Worm (Caenorhabditis elegans) whole organism, young adult: ENCODE results near the gene F44D12.2.
A peak's percentile ranks its signal among the peaks of the same experiment; 100 is the strongest.

Experiments used
- B0261.1 ChIP-seq: sonication (generic microtip); optimal IDR thresholded peaks from 2 replicates; lab custom pipeline; 2016; ENCODE audit warnings: mild to moderate bottlenecking, missing genetic modification characterization, moderate library complexity, missing compliant biosample characterization
- F22D6.2 ChIP-seq: sonication (generic microtip); optimal IDR thresholded peaks from 2 replicates; lab custom pipeline; 2016; ENCODE audit warnings: mild to moderate bottlenecking, missing genetic modification characterization, missing compliant biosample characterization
- F37B4.10 ChIP-seq: fragments of 200-800 bp; sonication (Bioruptor generic); IDR thresholded peaks from 2 replicates; pipeline ENCODE4 v1.3.6; 2022; ENCODE audit warnings: missing genetic modification characterization, missing compliant biosample characterization
- F57A8.1 ChIP-seq: fragments of 200-800 bp; sonication (Bioruptor generic); optimal IDR thresholded peaks from 2 replicates; lab custom pipeline; 2018; ENCODE audit warnings: mild to moderate bottlenecking, missing genetic modification characterization, moderate library complexity, missing compliant biosample characterization
- K11D2.4 ChIP-seq: fragments of 200-800 bp; sonication (Bioruptor generic); IDR thresholded peaks from 2 replicates; pipeline ENCODE4 v1.3.6; 2022; ENCODE audit warnings: missing genetic modification reagents, missing genetic modification characterization, missing compliant biosample characterization
- T07F8.4 ChIP-seq: sonication (generic microtip); optimal IDR thresholded peaks from 2 replicates; lab custom pipeline; 2016; ENCODE audit warnings: mild to moderate bottlenecking, missing genetic modification characterization, moderate library complexity, missing compliant biosample characterization
- Y53G8AR.9 ChIP-seq: fragments of 200-800 bp; sonication (Bioruptor generic); conservative IDR thresholded peaks from 2 replicates; pipeline ENCODE4 v1.3.6; 2022; ENCODE audit warnings: missing genetic modification reagents, missing genetic modification characterization, missing compliant biosample characterization
- Y95B8A.8 ChIP-seq: fragments of 200-800 bp; sonication (Bioruptor generic); IDR thresholded peaks from 2 replicates; pipeline ENCODE4 v1.3.6; 2022; ENCODE audit warnings: missing genetic modification reagents, missing genetic modification characterization, missing compliant biosample characterization
- ama-1 ChIP-seq, 3 experiments: fragments of 150-350 bp in 1 of 3; sonication (generic microtip) in 2 of 3; optimal IDR thresholded peaks; 2 replicates each; lab custom pipeline; 2014 to 2018; ENCODE audit warnings: missing biosample characterization in 2 of 3, missing genetic modification characterization in 2 of 3, missing genetic modification reagents in 2 of 3
- atf-7 ChIP-seq: sonication (generic microtip); optimal IDR thresholded peaks from 2 replicates; lab custom pipeline; 2017; ENCODE audit warnings: mild to moderate bottlenecking, missing genetic modification characterization, missing compliant biosample characterization
- bed-1 ChIP-seq: fragments of 200-800 bp; sonication (Bioruptor generic); IDR thresholded peaks from 2 replicates; pipeline ENCODE4 v1.3.6; 2022; ENCODE audit warnings: missing genetic modification reagents, missing genetic modification characterization, missing compliant biosample characterization
- ceh-100 ChIP-seq: fragments of 200-800 bp; sonication (Bioruptor generic); IDR thresholded peaks from 2 replicates; pipeline ENCODE4 v1.3.6; 2022; ENCODE audit warnings: missing genetic modification reagents, missing genetic modification characterization, missing compliant biosample characterization
- ceh-79 ChIP-seq: sonication (generic microtip); optimal IDR thresholded peaks from 2 replicates; lab custom pipeline; 2017; ENCODE audit warnings: mild to moderate bottlenecking, missing genetic modification characterization, missing compliant biosample characterization
- ceh-91 ChIP-seq: fragments of 200-800 bp; sonication (Bioruptor generic); IDR thresholded peaks from 2 replicates; pipeline ENCODE4 v1.3.6; 2022; ENCODE audit warnings: missing genetic modification reagents, missing genetic modification characterization, missing compliant biosample characterization
- efl-1 ChIP-seq: fragments of 150-350 bp; optimal IDR thresholded peaks from 2 replicates; lab custom pipeline; 2014; ENCODE audit warnings: missing biosample characterization, missing genetic modification reagents, missing genetic modification characterization
- ets-4 ChIP-seq: fragments of 200-800 bp; sonication (Bioruptor generic); optimal IDR thresholded peaks from 2 replicates; lab custom pipeline; 2018; ENCODE audit warnings: mild to moderate bottlenecking, missing genetic modification characterization, missing compliant biosample characterization
- him-1 ChIP-seq: sonication (generic microtip); optimal IDR thresholded peaks from 2 replicates; lab custom pipeline; 2016; ENCODE audit warnings: missing genotype, missing genetic modification reagents, missing genetic modification characterization, missing compliant biosample characterization
- hlh-12 ChIP-seq: sonication (generic microtip); optimal IDR thresholded peaks from 2 replicates; lab custom pipeline; 2016; ENCODE audit warnings: missing genetic modification characterization, missing compliant biosample characterization
- hmg-20 ChIP-seq: fragments of 200-800 bp; sonication (Bioruptor generic); IDR thresholded peaks from 2 replicates; pipeline ENCODE4 v1.3.6; 2022; ENCODE audit warnings: missing genetic modification reagents, missing genetic modification characterization, missing compliant biosample characterization
- let-607 ChIP-seq, 2 experiments: fragments of 200-800 bp in 1 of 2; sonication (Bioruptor generic) in 1 of 2; sonication (generic microtip) in 1 of 2; optimal IDR thresholded peaks; 2 replicates each; lab custom pipeline; 2016 to 2018; ENCODE audit warnings: mild to moderate bottlenecking in 2 of 2, missing compliant biosample characterization in 2 of 2, missing genetic modification characterization in 2 of 2, moderate library complexity in 2 of 2, missing genotype in 1 of 2
- lin-40 ChIP-seq: sonication (generic microtip); optimal IDR thresholded peaks from 2 replicates; lab custom pipeline; 2016; ENCODE audit warnings: missing genetic modification characterization, mild to moderate bottlenecking, missing compliant biosample characterization, missing genotype, missing genetic modification reagents
- lin-54 ChIP-seq: fragments of 200-800 bp; sonication (Bioruptor generic); optimal IDR thresholded peaks from 2 replicates; lab custom pipeline; 2018; ENCODE audit warnings: mild to moderate bottlenecking, missing genetic modification characterization, missing compliant biosample characterization
- lir-1 ChIP-seq: fragments of 200-800 bp; sonication (Bioruptor generic); conservative IDR thresholded peaks from 2 replicates; pipeline ENCODE4 v1.3.6; 2022; ENCODE audit warnings: missing genetic modification reagents, missing genetic modification characterization, missing compliant biosample characterization
- lsl-1 ChIP-seq: fragments of 200-800 bp; sonication (Bioruptor generic); optimal IDR thresholded peaks from 2 replicates; lab custom pipeline; 2018; ENCODE audit warnings: mild to moderate bottlenecking, missing genetic modification characterization, moderate library complexity, missing compliant biosample characterization
- madf-10 ChIP-seq: sonication (generic microtip); optimal IDR thresholded peaks from 2 replicates; lab custom pipeline; 2016; ENCODE audit warnings: mild to moderate bottlenecking, missing genetic modification characterization, missing compliant biosample characterization
- madf-3 ChIP-seq: fragments of 200-800 bp; sonication (Bioruptor generic); IDR thresholded peaks from 2 replicates; pipeline ENCODE4 v1.3.6; 2022; ENCODE audit warnings: missing genetic modification reagents, missing genetic modification characterization, missing compliant biosample characterization
- madf-6 ChIP-seq: fragments of 200-800 bp; sonication (Bioruptor generic); IDR thresholded peaks from 2 replicates; pipeline ENCODE4 v1.3.6; 2022; ENCODE audit warnings: missing genetic modification reagents, missing genetic modification characterization, missing compliant biosample characterization
- madf-8 ChIP-seq: fragments of 200-800 bp; sonication (Bioruptor generic); conservative IDR thresholded peaks from 2 replicates; pipeline ENCODE4 v1.3.6; 2022; ENCODE audit warnings: missing genetic modification reagents, missing genetic modification characterization, missing compliant biosample characterization
- mcd-1 ChIP-seq: fragments of 200-800 bp; sonication (Bioruptor generic); IDR thresholded peaks from 2 replicates; pipeline ENCODE4 v1.3.6; 2022; ENCODE audit warnings: missing genetic modification reagents, missing genetic modification characterization, missing compliant biosample characterization
- nhr-27 ChIP-seq: fragments of 200-800 bp; sonication (Bioruptor generic); optimal IDR thresholded peaks from 2 replicates; lab custom pipeline; 2018; ENCODE audit warnings: mild to moderate bottlenecking, missing genetic modification characterization, moderate library complexity, missing compliant biosample characterization
- nhr-80 ChIP-seq: sonication (generic microtip); optimal IDR thresholded peaks from 2 replicates; lab custom pipeline; 2016; ENCODE audit warnings: missing genetic modification characterization, missing compliant biosample characterization
- pha-4 ChIP-seq: fragments of 150-350 bp; sonication (generic microtip); optimal IDR thresholded peaks from 2 replicates; lab custom pipeline; 2014; ENCODE audit warnings: missing biosample characterization, missing genetic modification reagents, missing genetic modification characterization
- rcor-1 ChIP-seq: fragments of 200-800 bp; sonication (Bioruptor generic); IDR thresholded peaks from 2 replicates; pipeline ENCODE4 v1.3.6; 2022; ENCODE audit warnings: missing genetic modification reagents, missing genetic modification characterization, missing compliant biosample characterization
- sdz-38 ChIP-seq: sonication (generic microtip); optimal IDR thresholded peaks from 2 replicates; lab custom pipeline; 2016; ENCODE audit warnings: missing genotype, missing genetic modification characterization, missing compliant biosample characterization
- snpc-3.4 ChIP-seq: sonication (generic microtip); optimal IDR thresholded peaks from 2 replicates; lab custom pipeline; 2017; ENCODE audit warnings: missing genetic modification characterization, mild to moderate bottlenecking, missing compliant biosample characterization, antibody characterized with exemption, moderate library complexity, missing genotype, missing genetic modification reagents
- sptf-2 ChIP-seq: fragments of 200-800 bp; sonication (Bioruptor generic); optimal IDR thresholded peaks from 2 replicates; lab custom pipeline; 2018; ENCODE audit warnings: mild to moderate bottlenecking, missing genetic modification characterization, missing compliant biosample characterization
- tbp1 ChIP-seq: fragments of 200-800 bp; sonication (Bioruptor generic); optimal IDR thresholded peaks from 2 replicates; lab custom pipeline; 2018; ENCODE audit warnings: mild to moderate bottlenecking, missing genetic modification characterization, missing compliant biosample characterization
- tlf-1 ChIP-seq: fragments of 200-800 bp; sonication (Bioruptor generic); optimal IDR thresholded peaks from 2 replicates; lab custom pipeline; 2018; ENCODE audit warnings: mild to moderate bottlenecking, missing genetic modification characterization, missing compliant biosample characterization
- unc-62 ChIP-seq: fragments of 150-350 bp; optimal IDR thresholded peaks from 2 replicates; lab custom pipeline; 2014; ENCODE audit warnings: missing biosample characterization, missing genetic modification reagents, missing genetic modification characterization
- ztf-22 ChIP-seq: fragments of 200-800 bp; sonication (Bioruptor generic); optimal IDR thresholded peaks from 2 replicates; lab custom pipeline; 2018; ENCODE audit warnings: mild to moderate bottlenecking, missing genetic modification characterization, moderate library complexity, missing compliant biosample characterization
- ztf-26 ChIP-seq: sonication (generic microtip); optimal IDR thresholded peaks from 2 replicates; lab custom pipeline; 2017; ENCODE audit warnings: missing genetic modification characterization, missing compliant biosample characterization
- ztf-3 ChIP-seq: fragments of 200-800 bp; sonication (Bioruptor generic); optimal IDR thresholded peaks from 2 replicates; lab custom pipeline; 2018; ENCODE audit warnings: mild to moderate bottlenecking, missing genetic modification characterization, missing compliant biosample characterization

The F44D12.2 gene

ce11 chrIV:10062728-10063127 is 45.2 kb upstream of the F44D12.2 start, which contains the start of gene ipla-7:
Gene ipla-7 (minus strand): TSS chrIV:10062849.
- TF ChIP-seq nhr-80 (tag; lab: Kevin White, UChicago) (peak; percentile 16), tbp1 (GFP tag; lab: Kevin White, UChicago) (no peak)

- TF ChIP-seq nhr-80 (tag; lab: Kevin White, UChicago) (peak; percentile 31), ama-1 (optimal IDR thresholded peaks at IDR 0.05; lab: Kevin White, UChicago) (no peak), ama-1 (GFP tag; optimal IDR thresholded peaks at IDR 0.05; lab: Kevin White, UChicago) (no peak), lin-40 (tag; lab: Kevin White, UChicago) (no peak), Y53G8AR.9 (no peak), sdz-38 (tag; lab: Kevin White, UChicago) (no peak), rcor-1 (no peak), F57A8.1 (no peak)
Measured at ce11 chrIV:10060795-10061194, 43.3 kb upstream of the F44D12.2 start.

ce11 chrIV:10059175-10059574 is 41.6 kb upstream of the F44D12.2 start:
- TF ChIP-seq snpc-3.4 (tag; lab: Kevin White, UChicago) (no peak), let-607 (tag; optimal IDR thresholded peaks at IDR 0.05; lab: Kevin White, UChicago) (peak in 1 of 2 experiments; percentile 53), nhr-80 (tag; lab: Kevin White, UChicago) (peak; percentile 73), atf-7 (tag; lab: Kevin White, UChicago) (peak; percentile 4), ztf-22 (GFP tag; lab: Kevin White, UChicago) (peak; percentile 17), ets-4 (GFP tag; lab: Kevin White, UChicago) (peak; percentile 40), mcd-1 (GFP tag; lab: Robert Waterston, UW) (no peak)

- TF ChIP-seq madf-3 (GFP tag; lab: Robert Waterston, UW) (no peak), B0261.1 (tag; lab: Kevin White, UChicago) (no peak), lir-1 (GFP tag; lab: Robert Waterston, UW) (no peak), madf-8 (GFP tag; lab: Robert Waterston, UW) (no peak), ceh-79 (tag; lab: Kevin White, UChicago) (no peak), madf-6 (GFP tag; lab: Robert Waterston, UW) (no peak), efl-1 (GFP tag; lab: Kevin White, UChicago) (no peak), ceh-91 (no peak), lsl-1 (no peak), F22D6.2 (tag; lab: Kevin White, UChicago) (no peak), F37B4.10 (no peak), hlh-12 (no peak), lin-54 (GFP tag; lab: Kevin White, UChicago) (no peak), Y53G8AR.9 (no peak), madf-10 (no peak), T07F8.4 (tag; lab: Kevin White, UChicago) (no peak)
Measured at ce11 chrIV:10056138-10056537, 38.6 kb upstream of the F44D12.2 start, which contains the start of gene T04B2.7. Gene T04B2.7 (minus strand): TSS chrIV:10056238.

ce11 chrIV:10053550-10053949 is 36.0 kb upstream of the F44D12.2 start, which contains the start of gene srv-12:
Gene srv-12 (minus strand): TSS chrIV:10053650.
- TF ChIP-seq ztf-26 (tag; lab: Kevin White, UChicago) (no peak), tlf-1 (no peak), pha-4 (tag; lab: Kevin White, UChicago) (no peak), unc-62 (GFP tag; lab: Kevin White, UChicago) (no peak), hmg-20 (no peak), madf-10 (no peak), K11D2.4 (GFP tag; lab: Robert Waterston, UW) (no peak), Y95B8A.8 (no peak), bed-1 (GFP tag; lab: Robert Waterston, UW) (no peak), nhr-27 (tag; lab: Kevin White, UChicago) (no peak), ceh-100 (no peak), efl-1 (GFP tag; lab: Kevin White, UChicago) (no peak), Y53G8AR.9 (no peak), sptf-2 (GFP tag; lab: Kevin White, UChicago) (no peak), atf-7 (tag; lab: Kevin White, UChicago) (no peak), him-1 (no peak), ztf-3 (no peak), madf-8 (GFP tag; lab: Robert Waterston, UW) (no peak)
